Worm (Caenorhabditis elegans): Measurements from ENCODE around the gene clc-2.

DNA sequence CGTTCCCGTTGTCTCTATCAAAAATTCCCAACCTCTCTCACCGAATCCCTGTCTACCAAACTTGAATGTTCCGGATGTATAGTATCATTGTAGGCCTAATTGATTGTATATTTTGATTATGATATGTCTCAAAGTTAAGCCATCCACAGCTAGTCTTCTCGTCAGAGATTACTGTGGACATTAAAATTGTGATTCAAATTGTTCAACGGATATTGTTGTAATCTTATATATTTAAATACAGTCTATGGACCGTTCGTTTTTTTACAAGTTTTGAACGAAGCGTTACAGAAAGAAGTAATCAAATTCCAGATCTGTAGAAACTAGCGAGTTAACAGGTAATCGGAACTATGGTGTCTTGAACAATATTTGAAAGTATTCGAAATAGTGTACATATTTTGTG is 49.5 kb downstream of the clc-2 start, which contains the start of gene F48E3.9:
- no peak for TF ChIP-seq tbx-2 (tag; optimal IDR thresholded peaks at IDR 0.05)
- no peak for TF ChIP-seq dve-1 (tag; optimal IDR thresholded peaks at IDR 0.05)
- TF ChIP-seq hlh-13 (GFP tag; optimal IDR thresholded peaks at IDR 0.05), result no peak
- no peak for TF ChIP-seq T23F11.4 (GFP tag; optimal IDR thresholded peaks at IDR 0.05)
- no peak for TF ChIP-seq madf-2 (tag; optimal IDR thresholded peaks at IDR 0.05)
